Worm (Caenorhabditis elegans) whole organism, L4 larva: ENCODE results near the gene R09A8.5.

ENCODE experiments used
- arid-1 ChIP-seq: fragments of 200-800 bp; sonication (Bioruptor generic); conservative IDR thresholded peaks from 2 replicates; pipeline ENCODE4 v1.3.6; 2022; ENCODE audit warnings: missing genetic modification reagents, missing genetic modification characterization, missing compliant biosample characterization
- ceh-44 ChIP-seq: fragments of 200-800 bp; sonication (Bioruptor generic); IDR thresholded peaks from 2 replicates; pipeline ENCODE4 v1.3.6; 2022; ENCODE audit warnings: missing genetic modification reagents, missing genetic modification characterization, missing compliant biosample characterization
- dmd-9 ChIP-seq: fragments of 200-800 bp; sonication (Bioruptor generic); IDR thresholded peaks from 2 replicates; pipeline ENCODE4 v1.3.6; 2022; ENCODE audit warnings: missing genetic modification reagents, missing genetic modification characterization, missing compliant biosample characterization
- dve-1 ChIP-seq: sonication (generic microtip); optimal IDR thresholded peaks from 2 replicates; lab custom pipeline; 2017; ENCODE audit warnings: antibody characterized with exemption, mild to moderate bottlenecking, missing genetic modification characterization, missing compliant biosample characterization; ENCODE audit not compliant: insufficient read depth
- hif-1 ChIP-seq, 2 experiments: sonication (generic microtip); optimal IDR thresholded peaks; 2 replicates each; lab custom pipeline; 2016 to 2017; ENCODE audit warnings: missing compliant biosample characterization in 2 of 2, missing genetic modification characterization in 2 of 2, missing genetic modification reagents in 2 of 2, missing genotype in 2 of 2, mild to moderate bottlenecking in 1 of 2
- hlh-11 ChIP-seq: fragments of 200-800 bp; sonication (Bioruptor generic); optimal IDR thresholded peaks from 2 replicates; lab custom pipeline; 2018; ENCODE audit warnings: mild to moderate bottlenecking, missing genetic modification characterization, missing compliant biosample characterization
- nhr-237 ChIP-seq: sonication (generic microtip); optimal IDR thresholded peaks from 2 replicates; lab custom pipeline; 2017; ENCODE audit warnings: missing biosample characterization, missing genetic modification characterization
- nhr-25 ChIP-seq: sonication (generic microtip); optimal IDR thresholded peaks from 2 replicates; lab custom pipeline; 2017; ENCODE audit warnings: missing genetic modification characterization, mild to moderate bottlenecking, missing compliant biosample characterization, antibody characterized with exemption, moderate library complexity, borderline replicate concordance; ENCODE audit not compliant: insufficient read depth
- nhr-6 ChIP-seq: fragments of 150-350 bp; optimal IDR thresholded peaks from 2 replicates; lab custom pipeline; 2014; ENCODE audit warnings: missing biosample characterization, missing genetic modification characterization
- unc-39 ChIP-seq: sonication (generic microtip); optimal IDR thresholded peaks from 2 replicates; lab custom pipeline; 2017; ENCODE audit warnings: missing biosample characterization, missing genetic modification characterization
- ztf-11 ChIP-seq: fragments of 150-350 bp; optimal IDR thresholded peaks from 2 replicates; lab custom pipeline; 2014; ENCODE audit warnings: missing biosample characterization, missing genetic modification characterization

ce11 chrX:12618447-12618846 lies 21.9 kb downstream of the R09A8.5 start:
- TF ChIP-seq dve-1, result no peak
- TF ChIP-seq hlh-11, result no peak
- TF ChIP-seq hif-1 (tag; optimal IDR thresholded peaks at IDR 0.05; lab: Kevin White, UChicago), result no peak
- TF ChIP-seq nhr-25, result no peak
- no peak for TF ChIP-seq arid-1 (GFP tag; lab: Robert Waterston, UW)
- TF ChIP-seq ceh-44 (GFP tag; lab: Robert Waterston, UW), result no peak
- TF ChIP-seq dmd-9 (GFP tag; lab: Robert Waterston, UW), result no peak
- TF ChIP-seq unc-39 (tag; lab: Kevin White, UChicago), result no peak
- no peak for TF ChIP-seq nhr-6 (tag; lab: Kevin White, UChicago)
- no peak for TF ChIP-seq ztf-11 (tag; lab: Kevin White, UChicago)
- TF ChIP-seq nhr-237 (tag; lab: Kevin White, UChicago), result no peak
